Worm (Caenorhabditis elegans) whole organism, young adult: Measurements from ENCODE around the gene ceh-27.

Source experiments
- lin-40 ChIP-seq: sonication (generic microtip); optimal IDR thresholded peaks from 2 replicates; lab custom pipeline; 2016; ENCODE audit warnings: missing genetic modification characterization, mild to moderate bottlenecking, missing compliant biosample characterization, missing genotype, missing genetic modification reagents
- unc-62 ChIP-seq: fragments of 150-350 bp; optimal IDR thresholded peaks from 2 replicates; lab custom pipeline; 2014; ENCODE audit warnings: missing biosample characterization, missing genetic modification reagents, missing genetic modification characterization

DNA sequence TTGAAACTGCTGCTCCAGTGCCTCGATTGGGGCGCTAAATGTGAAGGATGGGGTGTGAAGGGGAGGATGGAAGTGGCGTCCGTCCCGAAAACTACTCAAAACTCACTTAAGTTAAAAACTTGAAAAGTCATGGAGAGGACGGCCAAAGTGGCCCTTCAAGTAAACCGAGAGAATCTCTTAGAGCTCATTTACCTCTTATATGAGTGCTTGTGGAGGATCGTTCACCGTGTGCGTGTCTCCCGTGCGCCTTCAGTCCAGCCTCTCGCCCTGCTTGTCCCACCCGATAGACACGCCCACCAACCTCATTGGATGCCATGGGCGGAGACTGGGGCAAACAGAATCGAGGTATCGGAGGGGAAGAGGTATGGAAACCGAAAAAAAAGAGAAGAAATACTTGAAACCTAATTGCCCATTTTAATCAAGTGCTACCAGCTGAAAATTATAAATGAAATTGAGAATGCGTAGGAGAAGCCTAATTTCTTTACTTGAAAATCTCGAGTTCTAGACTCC lies at the start of gene ceh-27:
- TF ChIP-seq lin-40 (tag; lab: Kevin White, UChicago) (no peak), unc-62 (no peak)
